Worm (Caenorhabditis elegans) whole organism, late embryonic: ENCODE results near the gene Y51B9A.14.

Experiments
- ama-1 ChIP-seq: fragments of 150-350 bp; optimal IDR thresholded peaks from 2 replicates; lab custom pipeline; 2014
- ceh-19 ChIP-seq: fragments of 200-800 bp; sonication (Bioruptor generic); optimal IDR thresholded peaks from 2 replicates; lab custom pipeline; 2018; ENCODE audit warnings: mild to moderate bottlenecking, missing genetic modification characterization, missing compliant biosample characterization
- ceh-2 ChIP-seq: sonication (generic microtip); optimal IDR thresholded peaks from 2 replicates; lab custom pipeline; 2016; ENCODE audit warnings: missing genotype, missing genetic modification characterization, missing compliant biosample characterization
- ceh-30 ChIP-seq: fragments of 150-350 bp; optimal IDR thresholded peaks from 2 replicates; lab custom pipeline; 2014; ENCODE audit warnings: missing biosample characterization, missing genetic modification characterization
- ceh-31 ChIP-seq: sonication (generic microtip); optimal IDR thresholded peaks from 2 replicates; lab custom pipeline; 2016; ENCODE audit warnings: missing genetic modification characterization, missing compliant biosample characterization
- mec-3 ChIP-seq: sonication (generic microtip); optimal IDR thresholded peaks from 2 replicates; lab custom pipeline; 2016; ENCODE audit warnings: borderline replicate concordance, missing genetic modification characterization, missing compliant biosample characterization
- nhr-11 ChIP-seq: fragments of 150-350 bp; optimal IDR thresholded peaks from 2 replicates; lab custom pipeline; 2014; ENCODE audit warnings: missing biosample characterization, missing genetic modification characterization

DNA sequence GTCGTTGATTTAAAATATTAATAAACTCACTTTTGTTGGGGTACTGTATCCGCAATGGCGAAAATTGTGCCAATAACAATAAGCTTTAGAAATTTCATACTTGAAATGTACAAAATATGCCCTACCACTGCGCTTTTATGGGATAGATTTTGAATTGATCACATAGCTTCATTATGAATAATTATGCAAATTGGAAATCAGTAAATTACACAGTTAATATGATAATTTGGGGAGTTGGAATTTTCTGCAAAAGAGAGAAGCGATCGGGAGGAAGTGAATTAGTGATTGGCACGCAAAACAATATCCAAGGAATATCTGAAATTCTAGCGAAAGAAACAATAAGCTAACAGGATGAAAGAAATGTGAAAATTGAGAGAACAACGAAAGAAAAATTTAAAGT lies 27.8 kb upstream of the Y51B9A.14 start, which contains the start of gene M176.10:
- TF ChIP-seq ceh-31 (tag; lab: Kevin White, UChicago), result no peak
- TF ChIP-seq mec-3 (tag; lab: Kevin White, UChicago), result no peak
- no peak for TF ChIP-seq nhr-11 (tag; lab: Kevin White, UChicago)
- TF ChIP-seq ama-1 (lab: Kevin White, UChicago), result no peak
- TF ChIP-seq ceh-2 (tag; lab: Kevin White, UChicago), result no peak
- no peak for TF ChIP-seq ceh-30 (tag; lab: Kevin White, UChicago)
- no peak for TF ChIP-seq ceh-19 (GFP tag; lab: Kevin White, UChicago)
